Fruit fly (Drosophila melanogaster) S2 (cell line): ENCODE measurements around the gene CG4101.

Experiments
- CG8478 ChIP-seq: fragments of >200 bp; optimal IDR thresholded peaks from 2 replicates; lab custom pipeline; 2018
- CTCF ChIP-seq, 2 experiments: fragments of >200 bp; optimal IDR thresholded peaks; 2 replicates each; lab custom pipeline; 2018

- TF ChIP-seq CTCF (optimal IDR thresholded peaks at IDR 0.05; lab: Kevin White, UChicago) (no peak), CG8478 (lab: Kevin White, UChicago) (no peak)
These were observed 22.2 kb downstream of the CG4101 start for dm6 chr3L:16634529-16634928.
